Fruit fly (Drosophila melanogaster) Kc167 (cell line): ENCODE results near the gene CtsB.

Source experiments
- Myc ChIP-seq: fragments of >200 bp; optimal IDR thresholded peaks from 2 replicates; lab custom pipeline; 2017; ENCODE audit warnings: missing external identifiers
- Sin3A ChIP-seq: fragments of >200 bp; optimal IDR thresholded peaks from 2 replicates; lab custom pipeline; 2018; ENCODE audit warnings: missing external identifiers
- h ChIP-seq: fragments of >200 bp; optimal IDR thresholded peaks from 3 replicates; lab custom pipeline; 2018; ENCODE audit warnings: missing external identifiers
- insv ChIP-seq: fragments of >200 bp; optimal IDR thresholded peaks from 3 replicates; lab custom pipeline; 2018; ENCODE audit warnings: missing external identifiers
- psq ChIP-seq: fragments of >200 bp; optimal IDR thresholded peaks from 2 replicates; lab custom pipeline; 2017; ENCODE audit warnings: missing external identifiers
- ttk ChIP-seq: sonication (Bioruptor generic); optimal IDR thresholded peaks from 2 replicates; lab custom pipeline; 2017; ENCODE audit warnings: missing external identifiers

CtsB gene

DNA sequence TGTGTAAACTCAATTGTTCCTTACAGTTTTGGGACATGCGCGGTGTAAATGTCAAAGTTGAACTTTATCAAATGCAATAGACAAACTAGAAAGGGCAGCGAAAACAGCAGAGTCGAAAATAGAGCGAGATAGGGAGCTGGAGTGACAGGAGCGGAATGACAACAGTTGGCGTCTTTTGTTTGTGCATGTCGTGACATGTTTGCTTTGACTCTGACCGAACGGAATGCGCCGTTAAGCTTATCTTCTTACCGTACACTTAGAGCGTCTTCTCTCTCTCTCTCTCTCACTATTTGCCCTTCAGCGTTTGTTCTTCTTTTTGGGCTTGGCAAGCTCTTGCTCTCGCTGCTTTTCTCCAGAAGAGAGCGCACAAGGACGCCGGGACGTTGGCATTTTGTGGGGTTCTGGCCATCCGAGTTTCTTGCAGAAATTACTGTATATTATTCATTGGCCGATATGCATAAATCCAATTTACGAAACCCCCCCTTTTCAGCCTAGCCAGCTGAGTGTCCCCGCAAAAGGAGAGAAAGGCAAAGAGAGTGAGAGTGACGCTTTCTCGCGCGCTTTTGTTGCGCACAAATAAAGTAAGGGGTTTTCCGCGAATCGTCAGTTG is 20.1 kb downstream of the CtsB start:
- TF ChIP-seq psq (lab: Kevin White, UChicago) (no peak), Sin3A (lab: Kevin White, UChicago) (no peak), h (lab: Kevin White, UChicago) (no peak), ttk (lab: Kevin White, UChicago) (no peak), Myc (lab: Kevin White, UChicago) (no peak)

DNA sequence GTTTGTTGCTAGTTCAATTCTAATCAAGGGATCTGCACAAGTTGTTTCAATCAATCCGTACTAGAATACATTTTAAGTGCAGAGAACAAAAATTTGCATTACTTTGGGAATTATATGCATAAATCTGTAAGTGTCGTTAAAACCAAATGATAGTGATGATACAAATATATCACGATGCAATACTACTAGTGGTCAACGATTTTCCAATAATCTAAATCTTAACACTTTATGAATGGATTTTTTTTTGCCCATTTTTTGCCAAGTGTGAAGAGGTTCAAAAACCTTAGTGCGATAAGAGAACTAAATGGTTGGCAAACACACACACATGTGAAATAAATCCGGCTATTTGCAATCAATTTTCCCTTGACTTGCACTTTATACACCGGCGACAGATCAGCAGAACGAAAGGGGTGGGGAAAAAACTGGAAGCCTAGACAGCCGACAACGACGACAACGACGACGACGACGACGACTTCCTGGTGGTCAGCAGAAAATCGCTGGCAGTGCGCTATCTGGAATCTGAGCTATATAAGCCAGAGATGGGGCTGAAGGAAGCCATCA is 22.9 kb downstream of the CtsB start, which contains the start of gene Yp3:
TSS of gene Yp3 (plus strand) at position 558 of the 561 bp plus-strand sequence.
- TF ChIP-seq psq (lab: Kevin White, UChicago) (no peak), insv (lab: Kevin White, UChicago) (no peak), h (lab: Kevin White, UChicago) (no peak)

DNA sequence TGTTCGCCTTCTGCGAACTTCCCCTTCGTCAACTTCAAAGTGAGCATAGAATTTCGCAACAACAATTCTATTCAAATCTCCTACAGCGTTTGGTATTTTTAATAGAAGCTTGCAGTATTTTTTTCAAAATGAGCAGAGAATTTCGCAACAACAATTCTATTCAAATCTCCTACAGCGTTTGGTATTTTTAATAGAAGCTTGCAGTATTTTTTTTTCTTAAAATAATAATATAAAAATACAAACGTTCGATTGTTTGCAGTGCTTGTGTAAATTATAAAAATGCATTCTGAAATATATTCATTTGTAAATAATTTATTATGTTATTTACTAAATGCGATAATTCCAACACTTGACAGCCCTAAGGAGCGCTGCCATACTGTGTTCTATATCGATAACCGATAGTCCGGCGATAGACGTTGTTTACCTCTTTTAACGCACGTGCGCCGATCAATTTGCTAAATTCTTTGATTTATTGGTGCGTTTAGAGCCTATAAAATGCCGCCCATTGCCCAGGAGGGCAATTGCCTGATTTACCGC is 25.1 kb downstream of the CtsB start, which contains the start of the genes CG32625 and Rtc1:
TSS of gene CG32625 (minus strand) at position 51 of the 537 bp plus-strand sequence.
TSS of gene Rtc1 (plus strand) at position 404 of the 537 bp plus-strand sequence.
- TF ChIP-seq insv (lab: Kevin White, UChicago) (no peak), ttk (lab: Kevin White, UChicago) (no peak), Myc (lab: Kevin White, UChicago) (no peak), Sin3A (lab: Kevin White, UChicago) (no peak), h (lab: Kevin White, UChicago) (no peak), psq (lab: Kevin White, UChicago) (no peak)

DNA sequence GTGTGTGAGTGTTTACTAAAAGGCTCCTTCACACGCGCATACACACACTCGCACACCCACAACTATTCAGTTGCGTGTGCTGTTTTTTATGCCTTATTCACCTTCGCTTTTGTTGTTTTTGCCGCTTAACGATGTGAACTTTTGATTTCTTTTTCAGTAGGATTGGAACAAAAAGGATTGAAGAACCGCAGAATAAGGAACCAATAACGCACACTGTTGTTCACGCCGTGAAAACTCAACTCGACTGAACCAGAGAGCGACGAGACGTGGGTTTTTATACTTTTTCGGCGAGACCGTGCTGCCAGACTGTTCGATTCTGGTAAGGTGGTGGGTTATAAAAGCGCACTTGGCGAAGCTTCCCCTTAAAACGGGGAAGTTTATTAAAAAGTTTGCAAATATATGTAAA is 26.8 kb downstream of the CtsB start, which contains the start of gene Pdcd4:
TSS of gene Pdcd4 (minus strand) at position 255 of the 406 bp plus-strand sequence.
- TF ChIP-seq Sin3A (lab: Kevin White, UChicago) (no peak), Myc (lab: Kevin White, UChicago) (no peak), h (lab: Kevin White, UChicago) (no peak), insv (lab: Kevin White, UChicago) (no peak), psq (lab: Kevin White, UChicago) (no peak), ttk (lab: Kevin White, UChicago) (no peak)

DNA sequence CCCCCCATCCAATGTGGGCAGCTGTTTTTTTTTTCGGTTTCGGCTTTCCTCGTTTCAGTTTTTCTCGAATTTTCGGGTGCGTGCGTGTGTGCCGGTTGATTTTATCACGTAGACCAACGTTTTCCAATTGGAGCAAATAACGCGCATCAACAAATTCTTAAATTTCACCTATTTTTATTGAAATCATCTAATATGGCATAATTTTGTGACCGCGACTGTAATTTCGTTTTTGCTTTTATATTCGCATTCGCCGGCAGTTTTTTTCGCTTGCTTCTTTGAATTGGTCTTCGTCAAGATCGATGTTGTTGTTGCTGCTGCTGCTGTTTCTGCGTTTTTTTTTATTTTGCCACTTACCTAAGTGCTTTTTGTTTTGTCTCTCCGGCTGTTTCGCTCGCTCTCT is 27.5 kb downstream of the CtsB start:
- TF ChIP-seq psq (lab: Kevin White, UChicago) (no peak), h (lab: Kevin White, UChicago) (no peak), ttk (lab: Kevin White, UChicago) (no peak), insv (lab: Kevin White, UChicago) (no peak), Sin3A (lab: Kevin White, UChicago) (no peak), Myc (lab: Kevin White, UChicago) (no peak)

DNA sequence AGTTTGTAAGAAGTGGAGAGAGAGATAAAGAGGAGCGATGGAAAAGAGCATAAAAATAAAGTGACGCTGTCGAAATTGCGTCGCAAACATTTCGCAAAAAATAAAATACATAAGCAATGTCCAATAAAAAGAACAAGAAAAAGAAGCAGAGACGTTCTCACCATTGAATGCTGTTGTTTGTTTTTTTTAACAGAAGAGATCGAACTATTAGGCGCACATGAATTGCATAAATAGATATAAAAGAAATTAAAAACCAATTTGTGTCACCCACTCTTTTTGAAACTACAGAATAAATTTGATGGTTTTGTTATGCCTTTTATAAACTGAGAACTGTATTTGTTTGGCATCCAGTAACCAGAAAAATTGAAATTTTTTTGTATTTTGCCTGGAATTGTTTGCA is 28.2 kb downstream of the CtsB start:
- TF ChIP-seq psq (lab: Kevin White, UChicago) (peak; percentile 55), Sin3A (lab: Kevin White, UChicago) (no peak), Myc (lab: Kevin White, UChicago) (no peak), ttk (lab: Kevin White, UChicago) (no peak), h (lab: Kevin White, UChicago) (no peak)

DNA sequence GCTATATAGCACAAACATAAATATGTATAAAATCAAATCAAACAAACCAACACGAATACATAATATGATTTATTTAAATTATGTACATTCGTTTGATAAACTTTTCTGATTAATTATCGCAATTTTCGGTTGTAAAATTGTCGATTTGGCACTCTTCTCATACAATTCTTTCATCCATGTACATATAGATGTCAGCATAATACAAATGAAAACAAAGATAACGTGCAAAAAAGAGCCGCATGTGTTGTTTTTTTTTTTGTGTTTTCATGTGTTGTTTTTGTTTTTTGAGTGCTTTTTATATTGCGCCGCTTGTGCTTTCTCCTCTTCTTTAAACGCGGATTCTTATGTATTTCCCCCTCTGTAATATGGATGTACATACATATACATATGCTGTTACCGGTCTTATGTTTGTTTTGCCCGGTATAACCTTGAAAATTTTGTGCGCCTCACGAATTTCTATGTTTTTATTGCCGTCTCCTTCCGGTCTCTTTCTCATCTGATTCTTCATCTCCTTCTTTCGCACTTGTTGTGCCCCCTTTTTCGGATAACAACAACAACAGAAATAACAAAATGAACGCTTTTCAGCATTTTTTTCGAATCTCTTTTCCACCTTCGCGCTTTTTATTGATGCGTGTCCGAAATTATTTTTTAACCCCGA is 28.7 kb downstream of the CtsB start:
- TF ChIP-seq h (lab: Kevin White, UChicago) (no peak), psq (lab: Kevin White, UChicago) (peak; percentile 36), Myc (lab: Kevin White, UChicago) (no peak), ttk (lab: Kevin White, UChicago) (no peak), insv (lab: Kevin White, UChicago) (no peak), Sin3A (lab: Kevin White, UChicago) (no peak)

DNA sequence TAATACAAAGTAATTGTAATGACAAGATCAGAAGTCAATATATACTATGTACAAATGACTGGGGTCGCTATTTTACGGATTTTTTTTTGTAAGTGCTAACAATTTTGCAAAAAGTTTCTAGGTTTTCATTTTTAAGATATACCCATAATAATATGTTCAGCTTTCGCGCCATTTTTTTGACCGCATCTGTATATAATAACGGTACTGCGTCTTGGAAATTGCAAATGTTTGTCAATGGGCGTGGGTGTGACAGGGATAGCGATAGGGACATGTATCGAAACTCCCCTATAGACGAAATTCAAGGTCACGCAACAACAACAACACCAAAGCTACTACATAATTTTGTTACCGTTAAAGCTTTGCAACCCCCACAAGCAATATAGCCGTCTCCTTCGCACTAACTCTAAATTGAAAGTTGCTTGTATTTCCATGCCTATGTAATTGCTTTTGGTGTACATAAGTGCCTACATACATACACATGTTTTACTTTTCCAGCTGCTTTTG is 29.4 kb downstream of the CtsB start:
- TF ChIP-seq ttk (lab: Kevin White, UChicago): no peak
- TF ChIP-seq psq (lab: Kevin White, UChicago): no peak
- TF ChIP-seq Sin3A (lab: Kevin White, UChicago): no peak
- no peak for TF ChIP-seq Myc (lab: Kevin White, UChicago)
- no peak for TF ChIP-seq h (lab: Kevin White, UChicago)
- no peak for TF ChIP-seq insv (lab: Kevin White, UChicago)

DNA sequence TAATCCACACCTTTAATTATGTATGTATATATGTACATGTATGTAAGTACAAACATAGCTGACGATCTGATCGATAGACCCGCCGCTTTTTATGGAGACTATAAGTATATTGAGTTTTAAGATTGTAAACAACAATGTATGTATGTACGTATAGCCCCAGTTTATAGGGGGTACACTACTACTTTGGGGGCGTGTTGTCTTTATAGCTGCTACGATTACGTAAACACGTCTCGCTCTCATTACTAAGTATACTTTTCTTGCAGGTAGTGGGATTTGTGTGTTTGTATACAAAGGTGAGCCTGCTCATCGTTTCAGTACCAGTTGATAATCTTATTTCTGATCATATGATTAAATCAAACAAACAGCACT is 32.1 kb downstream of the CtsB start:
- TF ChIP-seq h (lab: Kevin White, UChicago) (no peak), Sin3A (lab: Kevin White, UChicago) (no peak), ttk (lab: Kevin White, UChicago) (no peak), insv (lab: Kevin White, UChicago) (no peak), Myc (lab: Kevin White, UChicago) (no peak), psq (lab: Kevin White, UChicago) (no peak)

DNA sequence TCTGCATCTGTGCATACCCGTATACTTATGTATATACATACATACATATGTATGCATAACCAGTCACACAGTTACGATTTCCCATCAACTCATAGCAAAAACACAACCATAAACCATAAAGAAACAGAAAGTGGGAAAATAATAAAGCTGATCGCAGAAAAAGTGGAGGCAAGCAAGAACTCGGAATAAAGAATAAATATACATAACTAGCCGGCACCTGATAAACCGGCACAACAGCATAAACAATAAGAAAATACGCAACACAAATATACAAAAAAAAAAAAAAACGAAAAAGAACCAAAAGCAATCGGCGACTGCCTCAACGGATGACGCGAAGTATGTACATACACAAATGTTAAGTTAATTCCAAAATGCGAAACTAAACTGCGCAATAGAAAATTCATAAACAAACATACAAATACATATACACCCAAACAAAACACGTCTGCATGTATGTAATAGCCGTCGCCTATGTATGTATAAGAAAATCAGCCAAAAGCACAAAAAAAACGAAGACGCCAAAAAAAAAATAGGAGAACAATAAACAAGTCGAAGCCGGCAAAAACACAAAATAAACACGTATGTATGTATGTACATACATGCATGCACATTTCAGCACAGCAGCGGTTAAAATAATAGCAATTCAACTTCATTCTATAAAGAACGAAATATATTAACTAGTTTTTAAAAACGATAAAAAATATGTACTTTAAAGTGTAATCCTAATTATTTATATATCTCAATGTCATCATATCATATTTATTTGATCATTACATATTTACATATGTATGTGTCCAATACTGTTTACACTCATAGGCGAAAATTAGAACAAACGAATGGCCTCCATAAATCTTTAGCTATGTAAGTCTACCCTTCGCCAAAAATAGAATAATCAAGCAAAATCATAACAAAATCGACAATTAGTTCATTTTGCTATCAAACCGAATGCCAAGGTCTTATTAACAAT is 32.8 kb downstream of the CtsB start:
- TF ChIP-seq Myc (lab: Kevin White, UChicago) (no peak), insv (lab: Kevin White, UChicago) (no peak), Sin3A (lab: Kevin White, UChicago) (no peak), h (lab: Kevin White, UChicago) (no peak), ttk (lab: Kevin White, UChicago) (no peak), psq (lab: Kevin White, UChicago) (no peak)
